Fruit fly (Drosophila melanogaster): Measurements from ENCODE around the gene Eig71Ek.

dm6 chr3L:15697916-15698315, 36.9 kb downstream of the Eig71Ek start:
- TF ChIP-seq ovo (GFP tag; optimal IDR thresholded peaks at IDR 0.05) = no peak
- TF ChIP-seq tj (GFP tag; optimal IDR thresholded peaks at IDR 0.05) = no peak
- no peak for TF ChIP-seq Hr96 (GFP tag; optimal IDR thresholded peaks at IDR 0.05)
